Fruit fly (Drosophila melanogaster): ENCODE data around the gene Pop4.

- no peak for TF ChIP-seq rgr (GFP tag; optimal IDR thresholded peaks at IDR 0.05)
- no peak for TF ChIP-seq HLH106 (tag; optimal IDR thresholded peaks at IDR 0.05)
- TF ChIP-seq Hr78 (GFP tag; optimal IDR thresholded peaks at IDR 0.05) = no peak
- no peak for TF ChIP-seq Abd-B (GFP tag; optimal IDR thresholded peaks at IDR 0.05)
- no peak for TF ChIP-seq pan (optimal IDR thresholded peaks at IDR 0.05)
- no peak for TF ChIP-seq Myc (optimal IDR thresholded peaks at IDR 0.05)
- TF ChIP-seq brk (GFP tag; optimal IDR thresholded peaks at IDR 0.05) = no peak
- no peak for TF ChIP-seq Mio (GFP tag; optimal IDR thresholded peaks at IDR 0.05)
- no peak for TF ChIP-seq psq (GFP tag; optimal IDR thresholded peaks at IDR 0.05)
- TF ChIP-seq dsf (GFP tag; optimal IDR thresholded peaks at IDR 0.05; ENCODE audit: borderline replicate concordance) = no peak
These were observed 32.2 kb downstream of the Pop4 start, which contains the start of gene CG43880 for dm6 chr3L:7946222-7946621.

Measured in whole organism, wandering third instar larva.